Worm (Caenorhabditis elegans) whole organism, L3 larva: ENCODE measurements around the gene B0432.10.

Source experiments
- ZK546.5 ChIP-seq: sonication (generic microtip); optimal IDR thresholded peaks from 2 replicates; lab custom pipeline; 2017; ENCODE audit warnings: missing biosample characterization, missing genetic modification characterization
- aly-2 ChIP-seq: fragments of 150-350 bp; optimal IDR thresholded peaks from 2 replicates; lab custom pipeline; 2014; ENCODE audit warnings: missing biosample characterization, missing genetic modification characterization
- ama-1 ChIP-seq: fragments of 150-350 bp; optimal IDR thresholded peaks from 2 replicates; lab custom pipeline; 2018
- ceh-16 ChIP-seq: sonication (generic microtip); optimal IDR thresholded peaks from 2 replicates; lab custom pipeline; 2017; ENCODE audit warnings: missing biosample characterization, missing genetic modification characterization
- ceh-28 ChIP-seq: fragments of 150-350 bp; optimal IDR thresholded peaks from 2 replicates; lab custom pipeline; 2014; ENCODE audit warnings: missing biosample characterization, missing genetic modification reagents, missing genetic modification characterization
- ceh-82 ChIP-seq: fragments of 150-350 bp; optimal IDR thresholded peaks from 2 replicates; lab custom pipeline; 2014; ENCODE audit warnings: missing biosample characterization, missing genetic modification characterization
- ceh-9 ChIP-seq: sonication (generic microtip); optimal IDR thresholded peaks from 2 replicates; lab custom pipeline; 2018; ENCODE audit warnings: missing biosample characterization, missing genetic modification characterization
- daf-12 ChIP-seq: fragments of 150-350 bp; optimal IDR thresholded peaks from 2 replicates; lab custom pipeline; 2014; ENCODE audit warnings: missing biosample characterization, missing genetic modification reagents, missing genetic modification characterization
- egl-27 ChIP-seq: sonication (generic microtip); optimal IDR thresholded peaks from 4 replicates; lab custom pipeline; 2017; ENCODE audit warnings: missing biosample characterization, missing genetic modification reagents, missing genetic modification characterization
- egl-5 ChIP-seq: fragments of 150-350 bp; optimal IDR thresholded peaks from 2 replicates; lab custom pipeline; 2017; ENCODE audit warnings: missing biosample characterization, missing genetic modification reagents, missing genetic modification characterization, inconsistent platforms
- elt-2 ChIP-seq: sonication (generic microtip); optimal IDR thresholded peaks from 2 replicates; lab custom pipeline; 2016; ENCODE audit warnings: missing genetic modification reagents, mild to moderate bottlenecking, missing genetic modification characterization, missing compliant biosample characterization
- elt-3 ChIP-seq, 3 experiments: fragments of 150-350 bp in 1 of 3; sonication (generic microtip) in 2 of 3; optimal IDR thresholded peaks; 2 replicates in 2 of 3; 4 replicates in 1 of 3; lab custom pipeline; 2014 to 2017; ENCODE audit warnings: missing biosample characterization in 3 of 3, missing genetic modification characterization in 3 of 3
- eor-1 ChIP-seq, 2 experiments: fragments of 150-350 bp; optimal IDR thresholded peaks; 2 replicates each; lab custom pipeline; 2014 to 2018; ENCODE audit warnings: missing biosample characterization in 2 of 2, missing genetic modification characterization in 2 of 2
- fkh-10 ChIP-seq: sonication (generic microtip); optimal IDR thresholded peaks from 2 replicates; lab custom pipeline; 2017; ENCODE audit warnings: missing biosample characterization, missing genetic modification reagents, missing genetic modification characterization
- fkh-2 ChIP-seq: fragments of 150-350 bp; optimal IDR thresholded peaks from 2 replicates; lab custom pipeline; 2014; ENCODE audit warnings: missing biosample characterization, missing genetic modification reagents, missing genetic modification characterization
- jun-1 ChIP-seq: fragments of 150-350 bp; optimal IDR thresholded peaks from 2 replicates; lab custom pipeline; 2014; ENCODE audit warnings: missing biosample characterization, missing genetic modification reagents, missing genetic modification characterization
- lin-39 ChIP-seq: fragments of 150-350 bp; optimal IDR thresholded peaks from 2 replicates; lab custom pipeline; 2018; ENCODE audit warnings: missing biosample characterization, missing genetic modification reagents, missing genetic modification characterization
- lsy-12 ChIP-seq: sonication (generic microtip); optimal IDR thresholded peaks from 2 replicates; lab custom pipeline; 2016; ENCODE audit warnings: mild to moderate bottlenecking, missing genetic modification characterization, missing compliant biosample characterization
- mml-1 ChIP-seq: fragments of 150-350 bp; sonication (generic microtip); optimal IDR thresholded peaks from 3 replicates; lab custom pipeline; 2014; ENCODE audit warnings: missing biosample characterization, missing genetic modification characterization
- nfya-1 ChIP-seq: sonication (generic microtip); optimal IDR thresholded peaks from 2 replicates; lab custom pipeline; 2017; ENCODE audit warnings: missing genetic modification characterization, mild to moderate bottlenecking, missing compliant biosample characterization, antibody characterized with exemption, moderate library complexity; ENCODE audit not compliant: insufficient read depth
- nhr-11 ChIP-seq: fragments of 150-350 bp; optimal IDR thresholded peaks from 2 replicates; lab custom pipeline; 2014; ENCODE audit warnings: missing biosample characterization, missing genetic modification characterization
- nhr-12 ChIP-seq: fragments of 150-350 bp; optimal IDR thresholded peaks from 2 replicates; lab custom pipeline; 2014; ENCODE audit warnings: missing biosample characterization, missing genetic modification characterization
- nhr-237 ChIP-seq: fragments of 150-350 bp; optimal IDR thresholded peaks from 2 replicates; lab custom pipeline; 2014; ENCODE audit warnings: missing biosample characterization, missing genetic modification characterization
- nhr-25 ChIP-seq: sonication (generic microtip); optimal IDR thresholded peaks from 2 replicates; lab custom pipeline; 2017; ENCODE audit warnings: missing biosample characterization, missing genetic modification characterization
- nhr-28 ChIP-seq: fragments of 150-350 bp; optimal IDR thresholded peaks from 2 replicates; lab custom pipeline; 2014; ENCODE audit warnings: missing biosample characterization, missing genetic modification characterization
- nhr-43 ChIP-seq: sonication (generic microtip); optimal IDR thresholded peaks from 2 replicates; lab custom pipeline; 2016; ENCODE audit warnings: mild to moderate bottlenecking, missing genetic modification characterization, missing compliant biosample characterization; ENCODE audit not compliant: poor library complexity, severe bottlenecking
- nhr-67 ChIP-seq: fragments of 150-350 bp; optimal IDR thresholded peaks from 2 replicates; lab custom pipeline; 2014; ENCODE audit warnings: missing biosample characterization, missing genetic modification characterization
- nhr-77 ChIP-seq: fragments of 150-350 bp; optimal IDR thresholded peaks from 2 replicates; lab custom pipeline; 2014; ENCODE audit warnings: missing biosample characterization, missing genetic modification characterization
- pha-4 ChIP-seq: fragments of 150-350 bp; optimal IDR thresholded peaks from 2 replicates; lab custom pipeline; 2014; ENCODE audit warnings: missing biosample characterization, missing genetic modification reagents, missing genetic modification characterization
- skn-1 ChIP-seq: fragments of 150-350 bp; optimal IDR thresholded peaks from 2 replicates; lab custom pipeline; 2014; ENCODE audit warnings: missing biosample characterization, missing genetic modification characterization
- tbx-2 ChIP-seq: sonication (generic microtip); optimal IDR thresholded peaks from 2 replicates; lab custom pipeline; 2016; ENCODE audit warnings: mild to moderate bottlenecking, missing genetic modification characterization, missing compliant biosample characterization
- unc-62 ChIP-seq: fragments of 150-350 bp; sonication (generic microtip); optimal IDR thresholded peaks from 4 replicates; lab custom pipeline; 2014; ENCODE audit warnings: missing biosample characterization, missing genetic modification reagents, missing genetic modification characterization
- zag-1 ChIP-seq: fragments of 150-350 bp; optimal IDR thresholded peaks from 2 replicates; lab custom pipeline; 2014; ENCODE audit warnings: missing biosample characterization, missing genetic modification characterization
- ztf-11 ChIP-seq: fragments of 150-350 bp; optimal IDR thresholded peaks from 2 replicates; lab custom pipeline; 2014; ENCODE audit warnings: missing biosample characterization, missing genetic modification characterization

The B0432.10 gene

DNA sequence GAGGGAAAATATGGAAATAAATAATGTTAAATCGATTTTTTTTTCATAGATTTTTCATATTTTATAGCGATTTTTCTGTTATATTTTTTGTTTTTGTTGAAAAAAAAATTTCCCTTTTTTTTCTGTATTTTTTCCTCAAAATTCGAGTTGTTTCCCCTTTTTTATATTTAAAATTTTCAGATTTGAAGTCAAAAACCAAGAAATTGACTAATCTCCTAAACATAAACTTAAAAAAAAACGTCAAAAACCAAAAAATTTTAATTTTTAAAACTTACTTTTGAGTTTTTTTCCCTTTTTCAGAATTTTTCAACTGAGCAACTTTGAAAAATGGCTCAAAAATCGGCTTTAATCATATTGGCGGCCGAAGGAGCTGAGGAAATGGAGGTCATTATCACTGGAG is 4.2 kb upstream of the B0432.10 start, which contains the start of gene djr-1.1:
djr-1.1 (plus strand) TSS at position 301 of the 400 bp plus-strand sequence.
- TF ChIP-seq nhr-77, result no peak
- TF ChIP-seq ztf-11, result no peak
- no peak for TF ChIP-seq nhr-67 (tag; lab: Kevin White, UChicago)
- TF ChIP-seq nhr-28, result no peak
- no peak for TF ChIP-seq fkh-2 (tag; lab: Kevin White, UChicago)
- TF ChIP-seq nhr-11 (tag; lab: Kevin White, UChicago), result no peak
- TF ChIP-seq skn-1 (tag; lab: Kevin White, UChicago), result no peak
- no peak for TF ChIP-seq tbx-2 (tag; lab: Kevin White, UChicago)
- TF ChIP-seq ceh-82 (tag; lab: Kevin White, UChicago), result no peak
- TF ChIP-seq fkh-10 (GFP tag; lab: Kevin White, UChicago), result no peak
- no peak for TF ChIP-seq ceh-28
- no peak for TF ChIP-seq ZK546.5
- TF ChIP-seq ceh-9 (tag; lab: Kevin White, UChicago), result no peak
- no peak for TF ChIP-seq nhr-237 (tag; lab: Kevin White, UChicago)
- no peak for TF ChIP-seq aly-2
- no peak for TF ChIP-seq lin-39 (tag; lab: Kevin White, UChicago)
- TF ChIP-seq zag-1 (tag; lab: Kevin White, UChicago), result no peak
- TF ChIP-seq mml-1 (tag; lab: Kevin White, UChicago), result no peak
- no peak for TF ChIP-seq nhr-12 (tag; lab: Kevin White, UChicago)
- TF ChIP-seq nhr-43, result no peak

DNA sequence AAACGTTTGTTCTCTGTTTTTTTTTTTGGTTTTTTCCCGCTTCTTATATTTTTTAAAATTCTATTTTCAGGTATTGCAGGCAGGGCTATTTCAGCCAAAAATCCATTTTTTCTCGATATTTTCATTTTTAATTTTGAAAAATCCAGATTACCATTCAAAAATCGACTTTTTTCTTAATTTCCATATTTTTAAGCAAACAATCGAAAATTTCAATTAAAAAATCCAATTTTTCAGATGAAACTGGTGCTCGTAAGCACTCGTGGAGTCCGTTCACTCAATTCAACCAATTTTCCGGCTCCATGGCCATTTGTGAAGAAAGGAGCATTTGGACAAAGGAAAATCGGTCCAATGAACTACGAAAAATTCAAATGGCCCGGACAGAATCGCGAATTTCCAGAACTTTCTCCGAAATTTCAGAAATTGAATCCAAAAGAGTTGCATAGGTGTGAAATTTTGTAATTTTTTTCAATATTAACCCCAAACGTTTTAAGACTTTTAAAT is 2.7 kb upstream of the B0432.10 start, which contains the start of gene mrpl-41:
mrpl-41 (plus strand) TSS at position 235 of the 501 bp plus-strand sequence.
- peak; percentile 17 for TF ChIP-seq ama-1 (lab: Kevin White, UChicago)
- peak; percentile 7 for TF ChIP-seq lsy-12 (tag; lab: Kevin White, UChicago)
- TF ChIP-seq unc-62 (GFP tag; lab: Kevin White, UChicago), result no peak
- TF ChIP-seq lin-39 (tag; lab: Kevin White, UChicago), result no peak
- no peak for TF ChIP-seq jun-1 (tag; lab: Kevin White, UChicago)
- TF ChIP-seq egl-27, result no peak
- peak; percentile 48 for TF ChIP-seq nhr-43
- peak; percentile 4 for TF ChIP-seq elt-2 (tag; lab: Kevin White, UChicago)

DNA sequence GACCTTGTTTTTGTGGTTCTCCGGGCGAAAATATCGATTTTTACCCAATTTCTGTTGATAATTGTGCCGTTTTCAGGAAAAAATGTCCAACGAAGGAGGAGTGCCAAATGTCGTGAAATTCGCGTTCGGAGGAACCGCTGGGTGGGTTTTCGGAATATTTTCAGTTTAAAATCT is 363 bp upstream of the B0432.10 start, which contains the start of gene misc-1:
misc-1 (plus strand) TSS at position 75 of the 174 bp plus-strand sequence.
- TF ChIP-seq ceh-28, result peak; percentile 0
- TF ChIP-seq nhr-67 (tag; lab: Kevin White, UChicago), result no peak
- TF ChIP-seq pha-4 (tag; lab: Kevin White, UChicago), result no peak
- TF ChIP-seq, all 47 proteins: peak for 1

DNA sequence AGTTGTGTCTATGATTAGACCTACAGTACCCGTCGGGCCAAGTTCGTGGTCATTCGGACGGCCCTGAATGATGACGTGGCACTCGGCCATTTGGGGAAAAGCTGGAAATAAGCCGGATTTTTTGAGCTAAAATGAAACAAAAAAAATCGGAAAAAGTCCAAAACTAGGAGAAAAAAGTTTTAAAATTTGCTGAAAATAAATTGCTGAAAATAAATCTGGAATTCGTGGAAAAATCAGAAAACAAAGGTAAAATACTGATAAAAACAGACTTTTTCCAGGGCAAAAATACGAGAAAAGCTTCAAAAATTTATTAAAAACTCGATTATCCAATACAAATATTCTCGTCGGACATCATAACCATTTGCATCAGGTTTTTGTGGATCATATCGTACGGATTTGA is 2.5 kb downstream of the B0432.10 start, which contains the start of gene B0432.9:
B0432.9 (minus strand) TSS at position 101 of the 400 bp plus-strand sequence.
- TF ChIP-seq ztf-11 (no peak), daf-12 (no peak), eor-1 (tag; optimal IDR thresholded peaks at IDR 0.05; lab: Kevin White, UChicago) (no peak), elt-3 (tag; optimal IDR thresholded peaks at IDR 0.05; lab: Kevin White, UChicago) (no peak), ceh-28 (no peak), mml-1 (tag; lab: Kevin White, UChicago) (no peak), egl-5 (no peak), nhr-25 (tag; lab: Kevin White, UChicago) (no peak), tbx-2 (tag; lab: Kevin White, UChicago) (no peak), nhr-12 (tag; lab: Kevin White, UChicago) (no peak), ceh-16 (tag; lab: Kevin White, UChicago) (no peak), nhr-43 (no peak), nfya-1 (no peak), fkh-2 (tag; lab: Kevin White, UChicago) (no peak)

DNA sequence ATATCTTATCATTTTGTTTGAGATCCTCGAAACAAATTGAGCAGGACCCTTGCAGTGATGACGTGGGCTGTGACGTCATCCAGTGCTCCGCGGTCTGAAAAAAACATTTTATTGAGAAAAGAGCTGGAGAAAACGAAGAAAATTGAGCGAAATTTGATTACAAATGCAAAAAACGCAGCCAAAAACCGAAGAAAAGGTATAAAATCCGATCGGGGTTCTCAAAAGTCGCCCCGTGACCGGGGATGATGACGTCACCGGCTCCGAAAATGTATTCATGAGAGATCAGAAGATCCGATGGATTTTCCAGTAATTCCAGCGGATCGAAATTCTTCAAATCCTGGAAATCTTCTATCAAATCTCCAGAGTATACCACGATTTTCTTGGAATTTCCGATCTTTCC is 3.6 kb downstream of the B0432.10 start, which contains the start of gene trul-1:
trul-1 (minus strand) TSS at position 101 of the 400 bp plus-strand sequence.
- TF ChIP-seq daf-12, result no peak
- no peak for TF ChIP-seq tbx-2 (tag; lab: Kevin White, UChicago)
- TF ChIP-seq pha-4 (tag; lab: Kevin White, UChicago), result no peak
